Fruit fly (Drosophila melanogaster) whole organism: ENCODE data around the gene LeuRS-m.

Experiments used
- CG8478 ChIP-seq: fragments of >200 bp; optimal IDR thresholded peaks from 2 replicates; lab custom pipeline; 2018; ENCODE audit warnings: inconsistent platforms
- Dll ChIP-seq: fragments of >200 bp; optimal IDR thresholded peaks from 2 replicates; lab custom pipeline; 2017
- EcR ChIP-seq, 2 experiments: fragments of >200 bp; optimal IDR thresholded peaks; 2 replicates each; lab custom pipeline; 2017; ENCODE audit warnings: missing biosample characterization in 2 of 2, missing genetic modification characterization in 2 of 2, missing genetic modification reagents in 2 of 2
- pan ChIP-seq: fragments of >200 bp; optimal IDR thresholded peaks from 2 replicates; lab custom pipeline; 2017
- psq ChIP-seq: fragments of >200 bp; optimal IDR thresholded peaks from 2 replicates; lab custom pipeline; 2017
- usp ChIP-seq: fragments of >200 bp; optimal IDR thresholded peaks from 2 replicates; lab custom pipeline; 2017; ENCODE audit warnings: missing biosample characterization, missing genetic modification characterization, mixed read lengths

The LeuRS-m gene

dm6 chr3L:4840039-4840939 is 14.6 kb downstream of the LeuRS-m start, which contains the start of gene CG13707:
Gene CG13707, minus strand, starts transcription at chr3L:4840108.
- TF ChIP-seq CG8478 (no peak), usp (no peak), EcR (GFP tag; optimal IDR thresholded peaks at IDR 0.05; lab: Kevin White, UChicago) (no peak), Dll (lab: Kevin White, UChicago) (no peak), psq (no peak), pan (lab: Kevin White, UChicago) (no peak)

dm6 chr3L:4842710-4843109 is 17.1 kb downstream of the LeuRS-m start:
- TF ChIP-seq psq = no peak
- TF ChIP-seq Dll (lab: Kevin White, UChicago) = no peak
- no peak for TF ChIP-seq usp
- no peak for TF ChIP-seq pan (lab: Kevin White, UChicago)
- TF ChIP-seq CG8478 = no peak
- TF ChIP-seq EcR (GFP tag; optimal IDR thresholded peaks at IDR 0.05; lab: Kevin White, UChicago) = no peak

- TF ChIP-seq CG8478 (no peak), usp (no peak), pan (lab: Kevin White, UChicago) (no peak), Dll (lab: Kevin White, UChicago) (no peak), EcR (GFP tag; optimal IDR thresholded peaks at IDR 0.05; lab: Kevin White, UChicago) (no peak), psq (no peak)
These were observed 17.8 kb downstream of the LeuRS-m start for dm6 chr3L:4843428-4843827.

dm6 chr3L:4844792-4845191 is 19.1 kb downstream of the LeuRS-m start:
- TF ChIP-seq EcR (GFP tag; optimal IDR thresholded peaks at IDR 0.05; lab: Kevin White, UChicago) (no peak), usp (no peak), pan (lab: Kevin White, UChicago) (no peak), CG8478 (no peak), Dll (lab: Kevin White, UChicago) (no peak), psq (no peak)

dm6 chr3L:4848066-4848465 is 22.4 kb downstream of the LeuRS-m start:
- TF ChIP-seq psq (no peak), CG8478 (no peak), usp (no peak), Dll (lab: Kevin White, UChicago) (no peak), pan (lab: Kevin White, UChicago) (no peak), EcR (GFP tag; optimal IDR thresholded peaks at IDR 0.05; lab: Kevin White, UChicago) (no peak)

- TF ChIP-seq Dll (lab: Kevin White, UChicago) (no peak), pan (lab: Kevin White, UChicago) (no peak), usp (no peak)
These were observed 26.9 kb downstream of the LeuRS-m start, which contains the start of gene CG32237 for dm6 chr3L:4852411-4853050. Gene CG32237, minus strand, starts transcription at chr3L:4852461.

dm6 chr3L:4853070-4853469 is 27.4 kb downstream of the LeuRS-m start:
- TF ChIP-seq Dll (lab: Kevin White, UChicago) (no peak), usp (no peak), EcR (GFP tag; optimal IDR thresholded peaks at IDR 0.05; lab: Kevin White, UChicago) (no peak), psq (no peak)

dm6 chr3L:4854153-4854552 is 28.5 kb downstream of the LeuRS-m start:
- TF ChIP-seq CG8478 = no peak
- TF ChIP-seq Dll (lab: Kevin White, UChicago) = no peak
- no peak for TF ChIP-seq psq
- TF ChIP-seq EcR (GFP tag; optimal IDR thresholded peaks at IDR 0.05; lab: Kevin White, UChicago) = no peak
- TF ChIP-seq pan (lab: Kevin White, UChicago) = no peak
- no peak for TF ChIP-seq usp

- TF ChIP-seq Dll (lab: Kevin White, UChicago) (no peak), psq (no peak), usp (no peak), pan (lab: Kevin White, UChicago) (no peak), CG8478 (no peak), EcR (GFP tag; optimal IDR thresholded peaks at IDR 0.05; lab: Kevin White, UChicago) (no peak)
These were observed 29.6 kb downstream of the LeuRS-m start for dm6 chr3L:4855208-4855607.

- no peak for TF ChIP-seq pan (lab: Kevin White, UChicago)
- TF ChIP-seq psq = no peak
- no peak for TF ChIP-seq EcR (GFP tag; optimal IDR thresholded peaks at IDR 0.05; lab: Kevin White, UChicago)
- no peak for TF ChIP-seq usp
These were observed 34.7 kb downstream of the LeuRS-m start, which contains the start of gene CG32235 for dm6 chr3L:4860370-4860769. Gene CG32235, minus strand, starts transcription at chr3L:4860470.

dm6 chr3L:4860969-4861368 is 35.3 kb downstream of the LeuRS-m start, which contains the start of gene Dnah3:
Gene Dnah3, plus strand, starts transcription at chr3L:4861269.
- TF ChIP-seq pan (lab: Kevin White, UChicago) = no peak
- no peak for TF ChIP-seq CG8478
- TF ChIP-seq usp = no peak
- no peak for TF ChIP-seq EcR (GFP tag; optimal IDR thresholded peaks at IDR 0.05; lab: Kevin White, UChicago)
- TF ChIP-seq Dll (lab: Kevin White, UChicago) = no peak
- no peak for TF ChIP-seq psq
